Fruit fly (Drosophila melanogaster): Measurements from ENCODE around the gene Grip84.

dm6 chrX:19521753-19522383 is 43.7 kb downstream of the Grip84 start, which contains the start of the genes Idh3a and CoRest:
- no peak for TF ChIP-seq CG17806 (tag; optimal IDR thresholded peaks at IDR 0.05)
- no peak for TF ChIP-seq CG32121 (GFP tag; IDR thresholded peaks at IDR 0.05)
- TF ChIP-seq rn (GFP tag; IDR thresholded peaks at IDR 0.05) = no peak
- TF ChIP-seq D1 (tag; optimal IDR thresholded peaks at IDR 0.05) = no peak
- TF ChIP-seq CG9948 (tag; optimal IDR thresholded peaks at IDR 0.05) = no peak
- no peak for TF ChIP-seq CG13204 (GFP tag; optimal IDR thresholded peaks at IDR 0.05)

Measured in whole organism, pupa.